Worm (Caenorhabditis elegans) whole organism, midembryonic: ENCODE measurements around the gene clec-65.

Experiments used
- T22C8.4 ChIP-seq: fragments of 200-800 bp; sonication (Bioruptor generic); IDR thresholded peaks from 2 replicates; pipeline ENCODE4 v1.3.6; 2022; ENCODE audit warnings: missing genetic modification characterization, missing compliant biosample characterization
- cog-1 ChIP-seq: sonication (generic microtip); optimal IDR thresholded peaks from 2 replicates; lab custom pipeline; 2016; ENCODE audit warnings: missing genetic modification characterization, missing compliant biosample characterization
- flt-1 ChIP-seq: fragments of 200-800 bp; sonication (Bioruptor generic); IDR thresholded peaks from 2 replicates; pipeline ENCODE4 v1.3.6; 2022; ENCODE audit warnings: missing genetic modification characterization, missing compliant biosample characterization
- klf-2 ChIP-seq: fragments of 200-800 bp; sonication (Bioruptor generic); conservative IDR thresholded peaks from 2 replicates; pipeline ENCODE4 v1.3.6; 2022; ENCODE audit warnings: missing genetic modification reagents, missing genetic modification characterization, missing compliant biosample characterization
- med-1 ChIP-seq: sonication (generic microtip); optimal IDR thresholded peaks from 2 replicates; lab custom pipeline; 2017; ENCODE audit warnings: missing genetic modification characterization, mild to moderate bottlenecking, missing compliant biosample characterization, antibody characterized with exemption, missing genetic modification reagents; ENCODE audit not compliant: insufficient read depth
- ref-1 ChIP-seq: fragments of 200-800 bp; sonication (Bioruptor generic); conservative IDR thresholded peaks from 2 replicates; pipeline ENCODE4 v1.3.6; 2022; ENCODE audit warnings: missing genetic modification reagents, missing genetic modification characterization, missing compliant biosample characterization
- tab-1 ChIP-seq: fragments of 200-800 bp; sonication (Bioruptor generic); IDR thresholded peaks from 2 replicates; pipeline ENCODE4 v1.3.6; 2022; ENCODE audit warnings: missing genetic modification characterization, missing compliant biosample characterization
- ztf-23 ChIP-seq: fragments of 200-800 bp; sonication (Bioruptor generic); IDR thresholded peaks from 2 replicates; pipeline ENCODE4 v1.3.6; 2022; ENCODE audit warnings: missing genetic modification reagents, missing genetic modification characterization, missing compliant biosample characterization
- ztf-29 ChIP-seq: fragments of 200-800 bp; sonication (Bioruptor generic); IDR thresholded peaks from 2 replicates; pipeline ENCODE4 v1.3.6; 2022; ENCODE audit warnings: missing genetic modification reagents, missing genetic modification characterization, missing compliant biosample characterization

The clec-65 gene

DNA sequence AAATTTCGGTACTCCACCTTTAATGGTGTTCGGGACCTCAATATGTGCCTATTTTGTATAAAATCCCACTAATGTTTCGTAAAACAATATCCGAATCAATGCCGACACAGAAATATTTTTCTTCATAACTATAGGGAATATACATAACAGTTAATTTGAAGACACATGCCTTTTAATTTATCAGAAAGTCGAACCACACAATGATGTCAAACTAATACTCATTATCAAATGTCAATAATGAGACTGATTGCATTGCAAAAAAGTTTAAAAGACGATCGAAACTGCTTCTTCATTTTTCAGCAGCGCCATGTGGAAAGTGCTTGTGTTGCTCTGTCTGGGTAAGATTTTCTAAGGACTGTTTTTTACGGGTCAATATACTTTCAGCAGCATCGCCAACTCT, at the start of gene clec-65:
Gene clec-65 (plus strand): TSS at position 301 of the 400 bp plus-strand sequence.
- TF ChIP-seq ztf-29 = no peak
- TF ChIP-seq klf-2 (GFP tag; lab: Robert Waterston, UW) = no peak
- TF ChIP-seq cog-1 (tag; lab: Kevin White, UChicago) = no peak
- no peak for TF ChIP-seq ref-1 (GFP tag; lab: Robert Waterston, UW)
- no peak for TF ChIP-seq T22C8.4
- TF ChIP-seq tab-1 (GFP tag; lab: Robert Waterston, UW) = no peak
- no peak for TF ChIP-seq ztf-23 (GFP tag; lab: Robert Waterston, UW)
- TF ChIP-seq flt-1 (GFP tag; lab: Robert Waterston, UW) = no peak
- no peak for TF ChIP-seq med-1 (GFP tag; lab: Kevin White, UChicago)

DNA sequence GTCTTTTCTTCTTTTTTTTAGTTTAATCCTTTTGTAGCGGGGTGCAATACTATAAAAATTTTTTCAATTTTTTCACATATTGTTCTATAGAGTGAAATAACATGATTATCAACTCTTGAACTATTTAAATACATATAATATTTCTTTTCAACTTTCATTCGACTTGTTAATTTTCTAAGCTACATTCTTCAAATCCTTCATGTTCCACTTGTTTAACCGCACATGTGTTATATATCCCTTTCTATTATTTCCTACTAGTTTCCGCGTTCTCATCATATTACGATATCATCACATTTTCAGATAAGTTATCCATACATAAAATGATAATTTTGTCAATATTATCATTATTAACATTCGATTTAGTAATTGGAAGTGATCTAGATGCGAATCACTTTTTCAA, 45.2 kb upstream of the clec-65 start, which contains the start of gene Y46G5A.29:
Gene Y46G5A.29 (plus strand): TSS at position 301 of the 400 bp plus-strand sequence.
- TF ChIP-seq med-1 (GFP tag; lab: Kevin White, UChicago) = no peak
- no peak for TF ChIP-seq T22C8.4
- TF ChIP-seq klf-2 (GFP tag; lab: Robert Waterston, UW) = no peak
- TF ChIP-seq ref-1 (GFP tag; lab: Robert Waterston, UW) = no peak
- TF ChIP-seq flt-1 (GFP tag; lab: Robert Waterston, UW) = no peak
- TF ChIP-seq tab-1 (GFP tag; lab: Robert Waterston, UW) = no peak
- no peak for TF ChIP-seq ztf-23 (GFP tag; lab: Robert Waterston, UW)

DNA sequence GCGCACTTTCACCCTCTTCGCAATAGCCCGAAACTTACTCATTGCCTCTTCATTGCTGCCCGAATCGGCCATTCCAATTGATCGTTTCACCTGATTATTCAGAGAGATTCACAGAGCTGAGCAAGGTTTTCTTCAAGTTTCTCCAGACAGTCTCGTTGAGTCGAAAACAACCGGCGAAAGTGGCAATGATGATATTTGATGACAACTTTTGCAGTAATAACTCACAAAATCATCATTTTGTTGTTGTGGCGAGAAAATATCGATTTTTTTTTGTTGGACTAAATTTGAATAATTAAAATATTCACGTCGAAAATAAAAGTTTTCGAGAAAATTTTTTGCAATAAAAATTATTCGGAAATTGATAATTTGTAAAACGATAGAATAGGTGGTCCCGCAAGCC, 35.5 kb upstream of the clec-65 start, which contains the start of gene snf-5:
Gene snf-5 (minus strand): TSS at position 182 of the 400 bp plus-strand sequence.
- TF ChIP-seq tab-1 (GFP tag; lab: Robert Waterston, UW) = no peak
- TF ChIP-seq ztf-23 (GFP tag; lab: Robert Waterston, UW) = no peak
- no peak for TF ChIP-seq ref-1 (GFP tag; lab: Robert Waterston, UW)
- TF ChIP-seq klf-2 (GFP tag; lab: Robert Waterston, UW) = no peak
- TF ChIP-seq T22C8.4 = no peak
- no peak for TF ChIP-seq flt-1 (GFP tag; lab: Robert Waterston, UW)
- TF ChIP-seq cog-1 (tag; lab: Kevin White, UChicago) = no peak
- no peak for TF ChIP-seq med-1 (GFP tag; lab: Kevin White, UChicago)
- no peak for TF ChIP-seq ztf-29

DNA sequence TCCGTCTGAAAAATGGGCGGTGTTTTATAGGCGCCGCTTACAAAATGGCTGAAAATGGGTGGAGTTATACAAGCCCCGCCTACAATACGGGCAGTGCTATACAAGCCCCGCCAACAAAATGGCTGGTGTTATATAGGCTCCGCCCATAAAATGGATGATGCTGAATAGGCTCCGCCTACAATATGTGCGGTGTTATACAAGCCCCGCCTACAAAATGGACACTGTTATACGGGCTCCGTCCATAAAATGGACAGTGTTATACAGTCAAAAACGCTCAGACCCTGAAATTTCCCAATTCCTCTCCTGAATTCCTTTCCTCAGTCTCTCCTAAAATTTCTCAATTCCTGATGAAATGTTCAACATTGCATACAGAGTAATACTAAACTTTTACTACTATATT, 35.0 kb upstream of the clec-65 start:
- TF ChIP-seq klf-2 (GFP tag; lab: Robert Waterston, UW) (no peak), T22C8.4 (no peak), ztf-29 (no peak), ztf-23 (GFP tag; lab: Robert Waterston, UW) (no peak)

DNA sequence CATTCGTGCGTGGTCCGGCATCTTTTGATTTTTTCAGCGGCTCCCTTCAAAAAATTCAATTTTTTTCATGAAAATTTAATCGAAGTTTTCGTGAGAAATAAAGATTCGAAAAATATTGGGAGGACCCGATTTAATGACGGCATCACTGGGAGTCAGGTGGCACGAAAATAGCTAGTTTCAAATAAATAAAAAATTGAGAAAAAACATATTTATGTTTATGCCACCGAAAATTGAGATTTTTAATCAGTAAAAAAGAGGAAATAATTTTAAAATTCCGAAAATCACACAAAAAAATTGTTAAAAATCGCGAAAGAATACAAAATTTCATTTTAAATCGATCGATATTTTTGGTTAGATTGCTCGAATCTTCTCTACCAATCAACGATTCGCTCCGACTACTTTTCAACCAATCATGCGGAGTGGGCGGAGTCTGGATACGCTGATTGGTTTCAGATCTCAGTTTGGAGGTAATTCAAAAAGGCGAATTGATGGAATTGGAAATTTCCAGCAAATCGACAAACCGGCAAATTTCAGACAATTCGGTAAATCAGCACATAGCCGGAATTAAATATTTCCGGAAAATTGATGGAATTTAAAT, 23.0 kb upstream of the clec-65 start, which contains the start of gene gsy-1:
Gene gsy-1 (minus strand): TSS at position 51 of the 598 bp plus-strand sequence.
- TF ChIP-seq ztf-23 (GFP tag; lab: Robert Waterston, UW) = no peak
- no peak for TF ChIP-seq ref-1 (GFP tag; lab: Robert Waterston, UW)
- no peak for TF ChIP-seq med-1 (GFP tag; lab: Kevin White, UChicago)
- no peak for TF ChIP-seq ztf-29
- TF ChIP-seq tab-1 (GFP tag; lab: Robert Waterston, UW) = no peak
- TF ChIP-seq flt-1 (GFP tag; lab: Robert Waterston, UW) = no peak
- no peak for TF ChIP-seq klf-2 (GFP tag; lab: Robert Waterston, UW)
- TF ChIP-seq cog-1 (tag; lab: Kevin White, UChicago) = no peak
- TF ChIP-seq T22C8.4 = no peak

DNA sequence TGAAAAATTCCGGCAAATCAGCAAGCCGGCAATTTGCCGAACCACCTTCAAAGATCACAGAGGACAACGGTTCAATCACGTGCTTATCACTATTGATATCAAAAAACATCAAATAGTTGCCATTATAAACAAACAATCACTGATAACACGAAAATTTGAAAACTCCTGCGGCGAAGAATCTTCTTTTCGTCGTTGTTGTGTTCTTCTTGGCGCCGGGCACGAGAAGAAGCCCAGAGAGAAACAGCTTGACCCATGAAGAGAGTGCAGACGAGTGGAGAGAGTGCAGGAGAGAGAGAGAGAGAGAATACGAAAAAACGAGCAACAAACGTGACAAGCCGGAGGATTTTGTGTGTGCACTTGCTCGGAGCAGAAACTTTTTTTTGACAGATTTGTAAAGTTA, 22.4 kb upstream of the clec-65 start:
- no peak for TF ChIP-seq med-1 (GFP tag; lab: Kevin White, UChicago)
- no peak for TF ChIP-seq cog-1 (tag; lab: Kevin White, UChicago)
- no peak for TF ChIP-seq ztf-29
- no peak for TF ChIP-seq klf-2 (GFP tag; lab: Robert Waterston, UW)
- no peak for TF ChIP-seq T22C8.4
- no peak for TF ChIP-seq flt-1 (GFP tag; lab: Robert Waterston, UW)
- no peak for TF ChIP-seq ref-1 (GFP tag; lab: Robert Waterston, UW)
- TF ChIP-seq tab-1 (GFP tag; lab: Robert Waterston, UW) = no peak
- TF ChIP-seq ztf-23 (GFP tag; lab: Robert Waterston, UW) = no peak

DNA sequence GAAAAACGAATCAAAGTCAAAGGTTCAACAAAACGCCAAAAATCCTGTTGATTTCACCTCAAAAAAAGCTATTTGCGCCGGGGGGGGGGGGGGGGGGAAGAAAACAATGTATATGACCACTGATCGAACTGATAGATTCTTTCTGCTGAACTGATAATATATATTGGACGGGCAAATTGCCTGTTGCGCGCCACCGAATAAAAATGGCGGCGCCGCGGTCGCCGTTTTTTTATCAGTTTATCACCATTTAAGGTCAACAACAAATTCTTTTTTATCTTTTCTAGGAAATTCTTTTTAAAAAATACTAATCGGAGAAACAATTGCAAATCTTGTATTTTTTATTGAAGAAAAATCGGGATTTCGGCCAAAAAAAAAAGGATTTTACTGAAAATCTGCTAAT, 21.4 kb upstream of the clec-65 start:
- no peak for TF ChIP-seq flt-1 (GFP tag; lab: Robert Waterston, UW)
- TF ChIP-seq ref-1 (GFP tag; lab: Robert Waterston, UW) = no peak
- TF ChIP-seq ztf-23 (GFP tag; lab: Robert Waterston, UW) = no peak
- TF ChIP-seq med-1 (GFP tag; lab: Kevin White, UChicago) = no peak
- no peak for TF ChIP-seq T22C8.4
- TF ChIP-seq tab-1 (GFP tag; lab: Robert Waterston, UW) = no peak
- TF ChIP-seq cog-1 (tag; lab: Kevin White, UChicago) = no peak

DNA sequence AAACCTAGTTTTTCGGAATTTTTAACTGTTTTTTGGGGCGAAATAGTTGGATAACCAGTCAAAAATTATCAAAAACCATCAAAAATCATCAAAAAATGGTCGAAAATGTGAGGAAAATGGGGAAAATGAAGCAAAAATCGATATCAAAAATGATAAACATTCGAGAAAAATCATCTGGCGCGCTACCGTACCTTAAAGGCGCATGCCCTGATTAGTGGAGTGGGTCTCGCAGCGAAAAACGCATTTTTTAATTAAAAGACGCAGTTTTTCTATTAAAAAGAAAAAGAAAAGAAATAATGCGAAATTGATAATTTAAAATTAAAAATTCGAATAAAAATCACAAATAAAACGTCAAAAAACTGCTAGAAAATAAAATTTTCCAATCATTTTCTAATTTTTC, 20.7 kb upstream of the clec-65 start, which contains the start of gene F35C5.1:
Gene F35C5.1 (plus strand): TSS at position 399 of the 400 bp plus-strand sequence.
- TF ChIP-seq klf-2 (GFP tag; lab: Robert Waterston, UW) (no peak), ztf-23 (GFP tag; lab: Robert Waterston, UW) (no peak), flt-1 (GFP tag; lab: Robert Waterston, UW) (no peak), ref-1 (GFP tag; lab: Robert Waterston, UW) (no peak), med-1 (GFP tag; lab: Kevin White, UChicago) (no peak), ztf-29 (no peak), cog-1 (tag; lab: Kevin White, UChicago) (no peak), T22C8.4 (no peak), tab-1 (GFP tag; lab: Robert Waterston, UW) (no peak)

DNA sequence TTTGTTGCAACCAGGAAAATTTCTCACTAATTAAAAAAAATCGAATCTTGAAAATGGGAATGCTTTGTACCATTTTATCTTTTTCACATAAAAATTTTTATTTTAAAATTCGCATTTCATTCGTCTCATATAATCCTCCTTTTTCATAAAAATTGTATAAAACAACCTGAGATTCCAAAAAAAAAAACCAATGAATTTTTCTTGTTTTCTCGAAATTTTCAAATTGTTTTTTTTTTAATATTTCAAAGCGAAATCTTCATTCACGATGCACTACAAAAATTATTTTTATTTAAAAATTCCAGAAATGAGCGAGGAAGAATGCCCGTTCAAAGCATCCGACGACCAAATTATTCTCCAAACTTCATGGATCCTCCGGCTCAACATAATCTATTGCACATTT, 16.2 kb upstream of the clec-65 start, which contains the start of gene sra-14:
Gene sra-14 (plus strand): TSS at position 301 of the 400 bp plus-strand sequence.
- TF ChIP-seq klf-2 (GFP tag; lab: Robert Waterston, UW) = no peak
- TF ChIP-seq ztf-23 (GFP tag; lab: Robert Waterston, UW) = no peak
